Worm (Caenorhabditis elegans) whole organism, L1 larva: ENCODE measurements around the gene C25E10.11.

Experiments used
- C04F5.9 ChIP-seq: sonication (generic microtip); optimal IDR thresholded peaks from 2 replicates; lab custom pipeline; 2016; ENCODE audit warnings: missing genetic modification characterization, missing compliant biosample characterization
- C34B4.2 ChIP-seq: sonication (generic microtip); optimal IDR thresholded peaks from 2 replicates; lab custom pipeline; 2017; ENCODE audit warnings: mild to moderate bottlenecking, missing genetic modification characterization, missing compliant biosample characterization
- F16B12.6 ChIP-seq: fragments of 150-350 bp; optimal IDR thresholded peaks from 2 replicates; lab custom pipeline; 2014; ENCODE audit warnings: missing biosample characterization, missing genetic modification characterization
- aha-1 ChIP-seq: fragments of 150-350 bp; optimal IDR thresholded peaks from 2 replicates; lab custom pipeline; 2014; ENCODE audit warnings: missing biosample characterization, missing genetic modification characterization
- ama-1 ChIP-seq: fragments of 150-350 bp; optimal IDR thresholded peaks from 2 replicates; lab custom pipeline; 2014
- blmp-1 ChIP-seq: fragments of 150-350 bp; optimal IDR thresholded peaks from 2 replicates; lab custom pipeline; 2014; ENCODE audit warnings: missing biosample characterization, missing genetic modification characterization
- ceh-63 ChIP-seq: fragments of 200-800 bp; sonication (Bioruptor generic); optimal IDR thresholded peaks from 2 replicates; lab custom pipeline; 2018; ENCODE audit warnings: mild to moderate bottlenecking, missing genetic modification characterization, missing compliant biosample characterization
- ceh-88 ChIP-seq: fragments of 200-800 bp; sonication (Bioruptor generic); IDR thresholded peaks from 2 replicates; pipeline ENCODE4 v1.3.6; 2022; ENCODE audit warnings: missing genetic modification characterization, missing compliant biosample characterization
- ces-1 ChIP-seq: fragments of 150-350 bp; optimal IDR thresholded peaks from 2 replicates; lab custom pipeline; 2014; ENCODE audit warnings: missing biosample characterization, missing genetic modification reagents, missing genetic modification characterization
- efl-1 ChIP-seq, 4 experiments: fragments of 150-350 bp; optimal IDR thresholded peaks in 3 of 4; peaks in 1 of 4; 1 replicate in 1 of 4; 2 replicates in 3 of 4; lab custom pipeline; 2014; ENCODE audit warnings: missing biosample characterization in 2 of 4, missing genetic modification characterization in 2 of 4, missing genetic modification reagents in 2 of 4
- egl-13 ChIP-seq: sonication (generic microtip); optimal IDR thresholded peaks from 2 replicates; lab custom pipeline; 2016; ENCODE audit warnings: missing genotype, missing genetic modification reagents, missing genetic modification characterization, missing compliant biosample characterization
- egl-27 ChIP-seq, 2 experiments: fragments of 150-350 bp in 1 of 2; sonication (generic microtip); optimal IDR thresholded peaks; 3 replicates each; lab custom pipeline; 2017 to 2018; ENCODE audit warnings: missing biosample characterization in 2 of 2, missing genetic modification characterization in 2 of 2, missing genetic modification reagents in 2 of 2
- fkh-10 ChIP-seq: sonication (generic microtip); optimal IDR thresholded peaks from 2 replicates; lab custom pipeline; 2017; ENCODE audit warnings: missing biosample characterization, missing genetic modification reagents, missing genetic modification characterization
- hlh-17 ChIP-seq: fragments of 200-800 bp; sonication (Bioruptor generic); optimal IDR thresholded peaks from 2 replicates; lab custom pipeline; 2018; ENCODE audit warnings: missing genetic modification characterization, mild to moderate bottlenecking, missing compliant biosample characterization, moderate library complexity, borderline replicate concordance
- lin-14 ChIP-seq: fragments of 200-800 bp; sonication (Bioruptor generic); optimal IDR thresholded peaks from 2 replicates; lab custom pipeline; 2018; ENCODE audit warnings: mild to moderate bottlenecking, missing genetic modification characterization, moderate library complexity, missing compliant biosample characterization
- lir-3 ChIP-seq: sonication (generic microtip); optimal IDR thresholded peaks from 2 replicates; lab custom pipeline; 2016; ENCODE audit warnings: mild to moderate bottlenecking, missing genetic modification characterization, moderate library complexity, missing compliant biosample characterization; ENCODE audit not compliant: poor library complexity
- mab-9 ChIP-seq: fragments of 200-800 bp; sonication (Bioruptor generic); IDR thresholded peaks from 2 replicates; pipeline ENCODE4 v1.3.6; 2022; ENCODE audit warnings: missing genetic modification reagents, missing genetic modification characterization, missing compliant biosample characterization
- mep-1 ChIP-seq: fragments of 150-350 bp; optimal IDR thresholded peaks from 2 replicates; lab custom pipeline; 2014; ENCODE audit warnings: missing biosample characterization, missing genetic modification characterization
- nhr-12 ChIP-seq: sonication (generic microtip); optimal IDR thresholded peaks from 2 replicates; lab custom pipeline; 2017; ENCODE audit warnings: missing biosample characterization, missing genetic modification characterization
- nhr-19 ChIP-seq: fragments of 200-800 bp; sonication (Bioruptor generic); conservative IDR thresholded peaks from 2 replicates; pipeline ENCODE4 v1.3.6; 2022; ENCODE audit warnings: missing genetic modification characterization, missing compliant biosample characterization
- nhr-237 ChIP-seq: fragments of 150-350 bp; optimal IDR thresholded peaks from 2 replicates; lab custom pipeline; 2014; ENCODE audit warnings: missing biosample characterization, missing genetic modification characterization
- nhr-47 ChIP-seq: sonication (generic microtip); optimal IDR thresholded peaks from 2 replicates; lab custom pipeline; 2016; ENCODE audit warnings: mild to moderate bottlenecking, missing genetic modification characterization, moderate library complexity, missing compliant biosample characterization
- nhr-76 ChIP-seq: sonication (generic microtip); optimal IDR thresholded peaks from 2 replicates; lab custom pipeline; 2017; ENCODE audit warnings: missing biosample characterization, missing genetic modification characterization
- nhr-84 ChIP-seq: sonication (generic microtip); optimal IDR thresholded peaks from 2 replicates; lab custom pipeline; 2017; ENCODE audit warnings: missing biosample characterization, missing genetic modification characterization
- nhr-85 ChIP-seq: sonication (generic microtip); peaks from one replicate; lab custom pipeline; 2016; ENCODE audit warnings: missing genetic modification characterization, inconsistent platforms, missing compliant biosample characterization
- nhr-90 ChIP-seq: sonication (generic microtip); optimal IDR thresholded peaks from 2 replicates; lab custom pipeline; 2016; ENCODE audit warnings: mild to moderate bottlenecking, missing genetic modification characterization, missing compliant biosample characterization; ENCODE audit not compliant: poor library complexity
- rnt-1 ChIP-seq: sonication (generic microtip); optimal IDR thresholded peaks from 2 replicates; lab custom pipeline; 2016; ENCODE audit warnings: mild to moderate bottlenecking, missing genetic modification characterization, moderate library complexity, missing compliant biosample characterization
- snpc-4 ChIP-seq: fragments of 150-350 bp; optimal IDR thresholded peaks from 2 replicates; lab custom pipeline; 2014; ENCODE audit warnings: missing biosample characterization, missing genetic modification characterization
- swsn-7 ChIP-seq: sonication (generic microtip); optimal IDR thresholded peaks from 2 replicates; lab custom pipeline; 2016; ENCODE audit warnings: missing genetic modification characterization, missing compliant biosample characterization
- tlp-1 ChIP-seq: fragments of 150-350 bp; optimal IDR thresholded peaks from 2 replicates; lab custom pipeline; 2014; ENCODE audit warnings: missing biosample characterization, missing genetic modification characterization
- unc-30 ChIP-seq: sonication (generic microtip); optimal IDR thresholded peaks from 2 replicates; lab custom pipeline; 2017; ENCODE audit warnings: missing biosample characterization, missing genetic modification characterization
- unc-62 ChIP-seq: fragments of 150-350 bp; optimal IDR thresholded peaks from 2 replicates; lab custom pipeline; 2014; ENCODE audit warnings: missing biosample characterization, missing genetic modification reagents, missing genetic modification characterization
- xbp-1 ChIP-seq: sonication (generic microtip); optimal IDR thresholded peaks from 2 replicates; lab custom pipeline; 2016; ENCODE audit warnings: missing genetic modification characterization, missing compliant biosample characterization
- zag-1 ChIP-seq: fragments of 150-350 bp; optimal IDR thresholded peaks from 2 replicates; lab custom pipeline; 2014; ENCODE audit warnings: missing biosample characterization, missing genetic modification characterization
- zip-4 ChIP-seq: fragments of 200-800 bp; sonication (Bioruptor generic); optimal IDR thresholded peaks from 2 replicates; lab custom pipeline; 2018; ENCODE audit warnings: mild to moderate bottlenecking, missing genetic modification characterization, moderate library complexity, missing compliant biosample characterization
- ztf-11 ChIP-seq, 2 experiments: sonication (generic microtip); optimal IDR thresholded peaks; 2 replicates each; lab custom pipeline; 2016 to 2017; ENCODE audit warnings: missing genetic modification characterization in 2 of 2, missing biosample characterization in 1 of 2, missing compliant biosample characterization in 1 of 2
- ztf-4 ChIP-seq: fragments of 150-350 bp; optimal IDR thresholded peaks from 2 replicates; lab custom pipeline; 2014; ENCODE audit warnings: missing biosample characterization, missing genetic modification characterization

The C25E10.11 gene

ce11 chrV:9094060-9094628 lies 35.6 kb upstream of the C25E10.11 start (continued):
- TF ChIP-seq snpc-4 (tag; lab: Kevin White, UChicago) = no peak
- no peak for TF ChIP-seq nhr-237 (tag; lab: Kevin White, UChicago)
- no peak for TF ChIP-seq ztf-4 (tag; lab: Kevin White, UChicago)
- TF ChIP-seq zag-1 = no peak
- no peak for TF ChIP-seq fkh-10 (GFP tag; lab: Kevin White, UChicago)
- peak; percentile 68 for TF ChIP-seq rnt-1
- no peak for TF ChIP-seq tlp-1 (tag; lab: Kevin White, UChicago)
- peak in 1 of 2 experiments; percentile 10 for TF ChIP-seq ztf-11 (tag; optimal IDR thresholded peaks at IDR 0.05; lab: Kevin White, UChicago)
- no peak for TF ChIP-seq C04F5.9 (tag; lab: Kevin White, UChicago)
- TF ChIP-seq mep-1 (tag; lab: Kevin White, UChicago) = peak; percentile 51
- peak; percentile 66 for TF ChIP-seq xbp-1 (tag; lab: Kevin White, UChicago)
- TF ChIP-seq blmp-1 (tag; lab: Kevin White, UChicago) = no peak
- no peak for TF ChIP-seq zip-4 (GFP tag; lab: Kevin White, UChicago)
- peak; percentile 50; the same call in 1 of the 2 replicates for TF ChIP-seq ceh-88 (GFP tag; lab: Robert Waterston, UW)
- TF ChIP-seq egl-13 (tag; lab: Kevin White, UChicago) = peak; percentile 29
- peak; percentile 67 for TF ChIP-seq nhr-47 (tag; lab: Kevin White, UChicago)
- no peak for TF ChIP-seq egl-27 (tag; optimal IDR thresholded peaks at IDR 0.05; lab: Kevin White, UChicago)
- no peak for TF ChIP-seq ces-1 (GFP tag; lab: Kevin White, UChicago)
- TF ChIP-seq nhr-76 (tag; lab: Kevin White, UChicago) = no peak
- TF ChIP-seq efl-1 (optimal IDR thresholded peaks at IDR 0.05; lab: Kevin White, UChicago) = peak in 1 of 2 experiments; percentile 18
- peak in 1 of 2 experiments; percentile 93 for TF ChIP-seq efl-1 (GFP tag; optimal IDR thresholded peaks at IDR 0.05 in 1 of 2; lab: Kevin White, UChicago)
- peak; percentile 78 for TF ChIP-seq nhr-90 (tag; lab: Kevin White, UChicago)
- TF ChIP-seq unc-30 (tag; lab: Kevin White, UChicago) = no peak
- TF ChIP-seq C34B4.2 (tag; lab: Kevin White, UChicago) = no peak
- no peak for TF ChIP-seq unc-62
- TF ChIP-seq nhr-84 (tag; lab: Kevin White, UChicago) = no peak
- TF ChIP-seq hlh-17 (GFP tag; lab: Kevin White, UChicago) = no peak
- TF ChIP-seq nhr-19 (GFP tag; lab: Robert Waterston, UW) = peak; percentile 100
- peak; percentile 26 for TF ChIP-seq ama-1
- TF ChIP-seq F16B12.6 (tag; lab: Kevin White, UChicago) = no peak
- no peak for TF ChIP-seq nhr-12 (tag; lab: Kevin White, UChicago)
- no peak for TF ChIP-seq aha-1
- TF ChIP-seq ceh-63 = no peak

DNA sequence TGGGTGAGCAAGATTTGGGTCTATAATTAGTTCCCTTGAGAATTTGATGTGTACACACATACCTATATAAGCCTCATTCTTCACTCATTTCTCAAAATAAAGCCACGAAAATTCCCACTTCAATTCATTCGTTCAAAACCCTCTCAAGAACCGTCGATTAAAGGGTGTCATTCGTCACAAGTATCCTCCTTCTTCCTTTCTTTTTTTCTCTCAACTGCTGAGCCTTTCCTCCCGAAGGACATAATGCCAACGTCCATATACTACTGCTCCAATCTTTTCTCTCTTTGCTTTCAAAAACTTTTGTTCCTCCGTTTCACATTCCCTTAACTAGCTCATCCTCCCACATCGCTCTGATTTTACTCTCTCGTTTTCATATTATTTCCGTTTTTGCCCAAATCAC lies 33.7 kb upstream of the C25E10.11 start, which contains the start of gene T27E4.1:
Gene T27E4.1 (plus strand): TSS at position 137 of the 400 bp plus-strand sequence.
- TF ChIP-seq lin-14 (GFP tag; lab: Kevin White, UChicago) = peak; percentile 63
- TF ChIP-seq snpc-4 (tag; lab: Kevin White, UChicago) = no peak

DNA sequence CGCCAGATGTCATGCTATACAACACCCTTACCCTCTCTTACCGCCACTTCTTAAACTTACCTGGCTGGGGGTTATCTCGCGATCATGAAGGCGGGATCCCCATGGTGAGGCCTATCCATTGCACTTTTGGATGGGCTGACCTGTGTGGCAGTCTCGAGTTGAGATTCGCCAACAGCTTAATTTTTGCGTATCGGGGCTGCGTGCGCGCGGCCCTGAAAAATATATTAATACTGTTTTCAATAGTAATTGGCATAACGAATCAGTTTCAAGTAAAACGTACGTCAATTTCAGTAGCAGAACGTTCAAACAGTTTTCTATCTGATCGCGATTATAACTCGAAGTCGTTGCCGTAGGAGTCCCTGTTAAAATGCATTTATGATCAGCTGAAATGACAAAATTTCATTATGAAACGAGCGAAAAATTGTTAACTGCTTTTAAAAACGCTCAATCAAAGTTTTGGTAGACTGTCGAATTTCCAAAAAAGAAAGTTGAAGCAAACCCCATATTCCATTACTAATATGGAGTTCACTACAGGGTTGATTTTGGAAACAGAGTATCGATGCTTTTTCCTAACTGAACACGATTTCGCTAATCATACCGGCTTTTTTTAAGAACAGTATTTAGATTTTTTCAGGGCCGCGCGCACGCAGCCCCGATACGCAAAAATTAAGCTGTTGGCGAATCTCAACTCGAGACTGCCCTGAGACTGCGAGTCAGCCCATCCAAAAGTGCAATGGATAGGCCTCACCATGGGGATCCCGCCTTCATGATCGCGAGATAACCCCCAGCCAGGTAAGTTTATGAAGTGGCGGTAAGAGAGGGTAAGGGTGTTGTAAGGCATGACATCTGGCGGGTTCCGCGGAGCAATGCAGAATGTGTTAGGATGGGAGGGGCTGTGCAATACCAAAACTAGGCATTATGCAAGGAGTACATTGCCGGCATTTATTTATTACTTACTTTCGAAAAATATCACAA lies 32.6 kb upstream of the C25E10.11 start:
- TF ChIP-seq snpc-4 (tag; lab: Kevin White, UChicago) = peak; percentile 40

DNA sequence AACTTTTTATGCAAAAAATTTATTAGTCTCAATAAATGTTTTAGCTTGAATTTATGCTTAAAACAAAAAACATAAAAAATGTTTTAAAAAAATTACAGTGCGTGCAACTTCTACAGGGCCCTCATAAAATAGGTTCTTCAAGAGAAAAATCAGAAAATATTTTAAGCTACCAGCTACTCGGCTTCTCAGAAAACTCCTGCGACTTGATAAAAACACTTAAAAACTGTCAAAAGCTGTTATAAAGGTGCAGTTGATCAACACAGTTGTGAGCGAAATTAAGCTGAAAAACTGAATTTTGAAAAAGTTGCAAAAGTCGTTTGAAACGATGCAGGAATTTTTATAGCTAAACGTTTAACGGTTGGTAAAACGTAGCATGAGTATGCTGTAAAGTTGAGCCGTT lies 30.2 kb upstream of the C25E10.11 start:
- no peak for TF ChIP-seq egl-13 (tag; lab: Kevin White, UChicago)
- TF ChIP-seq ama-1 = peak; percentile 76
- no peak for TF ChIP-seq swsn-7 (tag; lab: Kevin White, UChicago)
- TF ChIP-seq nhr-85 = peak; percentile 20
- no peak for TF ChIP-seq lir-3 (tag; lab: Kevin White, UChicago)
- 0 out of 2 replicates have a peak, but pooled peaks have one; percentile 8 for TF ChIP-seq mab-9
